Worm (Caenorhabditis elegans): ENCODE results near the gene set-13.

ce11 chrII:2804949-2805348, 11.8 kb upstream of the set-13 start:
- TF ChIP-seq lin-13 (tag; optimal IDR thresholded peaks at IDR 0.05) (no peak), hlh-1 (tag; optimal IDR thresholded peaks at IDR 0.05) (no peak)

All from whole organism, mixed stage, embryonic.